Fruit fly (Drosophila melanogaster) whole organism, embryonic: ENCODE data around the gene CG43322.

Experiments used
- CG10267 ChIP-seq: fragments of 200-800 bp; sonication (Bioruptor generic); optimal IDR thresholded peaks from 2 replicates; lab custom pipeline; 2018; ENCODE audit warnings: missing biosample characterization, mild to moderate bottlenecking, missing genetic modification characterization, moderate library complexity
- CG10431 ChIP-seq: fragments of 200-800 bp; sonication (Bioruptor generic); optimal IDR thresholded peaks from 3 replicates; lab custom pipeline; 2018; ENCODE audit warnings: missing biosample characterization, mild to moderate bottlenecking, missing genetic modification characterization
- CG10565 ChIP-seq: fragments of 200-800 bp; sonication (Bioruptor generic); optimal IDR thresholded peaks from 3 replicates; lab custom pipeline; 2016; ENCODE audit warnings: missing biosample characterization, mild to moderate bottlenecking, missing genetic modification characterization
- CG12104 ChIP-seq: fragments of 200-800 bp; sonication (Bioruptor generic); optimal IDR thresholded peaks from 3 replicates; lab custom pipeline; 2016; ENCODE audit warnings: missing biosample characterization, missing genetic modification characterization
- CG12155 ChIP-seq: fragments of 200-800 bp; sonication (Bioruptor generic); optimal IDR thresholded peaks from 3 replicates; lab custom pipeline; 2016; ENCODE audit warnings: missing biosample characterization, missing genetic modification characterization
- CG12769 ChIP-seq: fragments of 200-800 bp; sonication (Bioruptor generic); optimal IDR thresholded peaks from 2 replicates; lab custom pipeline; 2019; ENCODE audit warnings: missing biosample characterization, mild to moderate bottlenecking, missing genetic modification characterization, moderate library complexity
- CG13775 ChIP-seq: fragments of 200-800 bp; sonication (Bioruptor generic); optimal IDR thresholded peaks from 3 replicates; lab custom pipeline; 2017; ENCODE audit warnings: missing biosample characterization, mild to moderate bottlenecking, missing genetic modification characterization
- CG15011 ChIP-seq: fragments of 200-800 bp; sonication (Bioruptor generic); optimal IDR thresholded peaks from 3 replicates; lab custom pipeline; 2018; ENCODE audit warnings: missing biosample characterization, mild to moderate bottlenecking, missing genetic modification characterization
- CG15073 ChIP-seq: fragments of 200-800 bp; sonication (Bioruptor generic); optimal IDR thresholded peaks from 2 replicates; lab custom pipeline; 2016; ENCODE audit warnings: missing biosample characterization, missing genetic modification characterization
- CG17359 ChIP-seq: fragments of 200-800 bp; sonication (Bioruptor generic); optimal IDR thresholded peaks from 3 replicates; lab custom pipeline; 2018; ENCODE audit warnings: missing biosample characterization, mild to moderate bottlenecking, missing genetic modification characterization, moderate library complexity
- CG17912 ChIP-seq: fragments of 200-800 bp; sonication (Bioruptor generic); optimal IDR thresholded peaks from 2 replicates; lab custom pipeline; 2018; ENCODE audit warnings: missing biosample characterization, mild to moderate bottlenecking, missing genetic modification characterization
- CG2875 ChIP-seq: fragments of 200-800 bp; sonication (Bioruptor generic); optimal IDR thresholded peaks from 2 replicates; lab custom pipeline; 2017; ENCODE audit warnings: missing biosample characterization, mild to moderate bottlenecking, missing genetic modification characterization, missing genetic modification reagents
- CG34224 ChIP-seq: fragments of 200-800 bp; sonication (Bioruptor generic); IDR thresholded peaks from 3 replicates; pipeline ENCODE4 v1.3.6; 2022; ENCODE audit warnings: missing biosample characterization, missing genetic modification characterization; ENCODE audit not compliant: partially characterized antibody
- CG42726 ChIP-seq: fragments of 200-800 bp; sonication (Bioruptor generic); IDR thresholded peaks from 2 replicates; pipeline ENCODE4 v1.3.6; 2022; ENCODE audit warnings: missing biosample characterization, missing genetic modification characterization; ENCODE audit not compliant: partially characterized antibody
- CG6791 ChIP-seq: fragments of 200-800 bp; sonication (Bioruptor generic); IDR thresholded peaks from 3 replicates; pipeline ENCODE4 v1.3.6; 2022; ENCODE audit warnings: missing biosample characterization, missing genetic modification characterization; ENCODE audit not compliant: partially characterized antibody
- CG8359 ChIP-seq: fragments of 200-800 bp; sonication (Bioruptor generic); optimal IDR thresholded peaks from 2 replicates; lab custom pipeline; 2017; ENCODE audit warnings: missing biosample characterization, mild to moderate bottlenecking, missing genetic modification characterization, borderline replicate concordance
- CG9727 ChIP-seq: fragments of 200-800 bp; sonication (Bioruptor generic); optimal IDR thresholded peaks from 3 replicates; lab custom pipeline; 2017; ENCODE audit warnings: missing biosample characterization, mild to moderate bottlenecking, missing genetic modification characterization
- CG9817 ChIP-seq: fragments of 200-800 bp; sonication (Bioruptor generic); optimal IDR thresholded peaks from 2 replicates; lab custom pipeline; 2018; ENCODE audit warnings: missing biosample characterization, mild to moderate bottlenecking, missing genetic modification characterization, moderate library complexity
- CG9932 ChIP-seq: fragments of 200-800 bp; sonication (Bioruptor generic); IDR thresholded peaks from 2 replicates; pipeline ENCODE4 v1.3.6; 2022; ENCODE audit warnings: missing biosample characterization, missing genetic modification characterization
- CoRest ChIP-seq: fragments of 200-800 bp; sonication (Bioruptor generic); optimal IDR thresholded peaks from 3 replicates; lab custom pipeline; 2018; ENCODE audit warnings: missing biosample characterization, mild to moderate bottlenecking, missing genetic modification characterization, moderate library complexity
- Deaf1 ChIP-seq: fragments of 200-800 bp; optimal IDR thresholded peaks from 3 replicates; lab custom pipeline; 2019; ENCODE audit warnings: missing biosample characterization, mild to moderate bottlenecking, missing genetic modification characterization, moderate library complexity
- Dp ChIP-seq: fragments of 200-800 bp; sonication (Bioruptor generic); optimal IDR thresholded peaks from 2 replicates; lab custom pipeline; 2018; ENCODE audit warnings: missing biosample characterization, mild to moderate bottlenecking, missing genetic modification characterization, moderate library complexity
- Drgx ChIP-seq: fragments of 200-800 bp; sonication (Bioruptor generic); IDR thresholded peaks from 2 replicates; pipeline ENCODE4 v1.3.6; 2022; ENCODE audit warnings: missing biosample characterization, missing genetic modification characterization
- Ets97D ChIP-seq: fragments of 200-800 bp; sonication (Bioruptor generic); optimal IDR thresholded peaks from 3 replicates; lab custom pipeline; 2016; ENCODE audit warnings: missing biosample characterization, missing genetic modification characterization
- HLHmδ ChIP-seq: fragments of 200-800 bp; sonication (Bioruptor generic); optimal IDR thresholded peaks from 2 replicates; lab custom pipeline; 2018; ENCODE audit warnings: missing biosample characterization, mild to moderate bottlenecking, missing genetic modification characterization, moderate library complexity
- Hmx ChIP-seq: fragments of 200-800 bp; sonication (Bioruptor generic); optimal IDR thresholded peaks from 2 replicates; lab custom pipeline; 2016; ENCODE audit warnings: missing biosample characterization, missing genetic modification characterization
- Lpt ChIP-seq: fragments of >200 bp; optimal IDR thresholded peaks from 2 replicates; lab custom pipeline; 2018; ENCODE audit warnings: missing biosample characterization, missing genetic modification characterization
- Mad ChIP-seq: fragments of 200-800 bp; sonication (Bioruptor generic); optimal IDR thresholded peaks from 2 replicates; lab custom pipeline; 2016; ENCODE audit warnings: missing biosample characterization, missing genetic modification characterization
- Myb ChIP-seq: fragments of 200-800 bp; sonication (Bioruptor generic); optimal IDR thresholded peaks from 2 replicates; lab custom pipeline; 2016; ENCODE audit warnings: missing biosample characterization, missing genetic modification characterization
- Rfx ChIP-seq: fragments of 200-800 bp; sonication (Bioruptor generic); IDR thresholded peaks from 2 replicates; pipeline ENCODE4 v1.3.6; 2022; ENCODE audit warnings: missing biosample characterization, missing genetic modification characterization
- ab ChIP-seq: fragments of 200-800 bp; sonication (Bioruptor generic); optimal IDR thresholded peaks from 2 replicates; lab custom pipeline; 2016; ENCODE audit warnings: missing biosample characterization, missing genetic modification characterization
- abd-A ChIP-seq: fragments of 200-800 bp; sonication (Bioruptor generic); optimal IDR thresholded peaks from 3 replicates; lab custom pipeline; 2019; ENCODE audit warnings: missing biosample characterization, mild to moderate bottlenecking, missing genetic modification characterization, moderate library complexity
- amos ChIP-seq: fragments of 200-800 bp; sonication (Bioruptor generic); IDR thresholded peaks from 2 replicates; pipeline ENCODE4 v1.3.6; 2022; ENCODE audit warnings: missing biosample characterization, missing genetic modification characterization; ENCODE audit not compliant: partially characterized antibody
- cato ChIP-seq: fragments of 200-800 bp; sonication (Bioruptor generic); optimal IDR thresholded peaks from 2 replicates; lab custom pipeline; 2016; ENCODE audit warnings: missing biosample characterization, missing genetic modification characterization, borderline replicate concordance
- cg ChIP-seq: fragments of 200-800 bp; sonication (Bioruptor generic); optimal IDR thresholded peaks from 3 replicates; lab custom pipeline; 2019; ENCODE audit warnings: missing biosample characterization, mild to moderate bottlenecking, missing genetic modification characterization, moderate library complexity
- en ChIP-seq: fragments of 200-800 bp; sonication (Bioruptor generic); optimal IDR thresholded peaks from 2 replicates; lab custom pipeline; 2016; ENCODE audit warnings: missing biosample characterization, missing genetic modification characterization
- exex ChIP-seq: fragments of 200-800 bp; sonication (Bioruptor generic); optimal IDR thresholded peaks from 4 replicates; lab custom pipeline; 2018; ENCODE audit warnings: missing biosample characterization, mild to moderate bottlenecking, missing genetic modification characterization, moderate library complexity
- gro ChIP-seq: fragments of 200-800 bp; sonication (Bioruptor generic); optimal IDR thresholded peaks from 2 replicates; lab custom pipeline; 2016; ENCODE audit warnings: missing biosample characterization, missing genetic modification characterization
- maf-S ChIP-seq: fragments of 200-800 bp; sonication (Bioruptor generic); optimal IDR thresholded peaks from 2 replicates; lab custom pipeline; 2016; ENCODE audit warnings: missing biosample characterization, missing genetic modification characterization
- pan ChIP-seq, 4 experiments: fragments of >200 bp in 3 of 4; fragments of 200-800 bp in 1 of 4; sonication (Bioruptor generic) in 1 of 4; optimal IDR thresholded peaks in 3 of 4; IDR thresholded peaks in 1 of 4; 2 replicates each; pipeline versions ENCODE4 v1.3.6 to Lab custom; 2017 to 2022; ENCODE audit warnings: missing biosample characterization in 2 of 4, missing genetic modification characterization in 2 of 4, mixed read lengths in 1 of 4
- pita ChIP-seq: fragments of 200-800 bp; sonication (Bioruptor generic); optimal IDR thresholded peaks from 2 replicates; lab custom pipeline; 2017; ENCODE audit warnings: missing biosample characterization, mild to moderate bottlenecking, missing genetic modification characterization
- pzg ChIP-seq: fragments of 200-800 bp; sonication (Bioruptor generic); optimal IDR thresholded peaks from 3 replicates; lab custom pipeline; 2018; ENCODE audit warnings: missing biosample characterization, mild to moderate bottlenecking, missing genetic modification characterization, moderate library complexity
- sd ChIP-seq: fragments of 200-800 bp; sonication (Bioruptor generic); optimal IDR thresholded peaks from 3 replicates; lab custom pipeline; 2018; ENCODE audit warnings: missing biosample characterization, mild to moderate bottlenecking, missing genetic modification characterization, moderate library complexity
- ssp ChIP-seq: fragments of 200-800 bp; sonication (Bioruptor generic); IDR thresholded peaks from 2 replicates; pipeline ENCODE4 v1.3.6; 2022; ENCODE audit warnings: missing biosample characterization, missing genetic modification characterization
- unc-4 ChIP-seq: fragments of 200-800 bp; sonication (Bioruptor generic); IDR thresholded peaks from 2 replicates; pipeline ENCODE4 v1.3.6; 2022; ENCODE audit warnings: missing biosample characterization, missing genetic modification characterization; ENCODE audit not compliant: partially characterized antibody
- vfl ChIP-seq: fragments of 200-800 bp; sonication (Bioruptor generic); optimal IDR thresholded peaks from 2 replicates; lab custom pipeline; 2016; ENCODE audit warnings: missing biosample characterization, missing genetic modification characterization
- vnd ChIP-seq: fragments of 200-800 bp; sonication (Bioruptor generic); IDR thresholded peaks from 3 replicates; pipeline ENCODE4 v1.3.6; 2022; ENCODE audit warnings: missing biosample characterization, missing genetic modification characterization; ENCODE audit not compliant: partially characterized antibody
- wek ChIP-seq: fragments of 200-800 bp; sonication (Bioruptor generic); optimal IDR thresholded peaks from 3 replicates; lab custom pipeline; 2018; ENCODE audit warnings: missing biosample characterization, mild to moderate bottlenecking, missing genetic modification characterization, moderate library complexity
- zf30C ChIP-seq: fragments of 200-800 bp; sonication (Bioruptor generic); optimal IDR thresholded peaks from 3 replicates; lab custom pipeline; 2018; ENCODE audit warnings: missing biosample characterization, mild to moderate bottlenecking, missing genetic modification characterization
- zfh2 ChIP-seq: fragments of 200-800 bp; sonication (Bioruptor generic); optimal IDR thresholded peaks from 2 replicates; lab custom pipeline; 2016; ENCODE audit warnings: missing biosample characterization, missing genetic modification characterization

The CG43322 gene

dm6 chr2L:7013157-7013556, at the start of gene CG43322 (continued):
- TF ChIP-seq CG9932 (GFP tag; lab: Robert Waterston, UW) = no peak
- no peak for TF ChIP-seq CG9727
- no peak for TF ChIP-seq CG10565
- TF ChIP-seq CG9817 = no peak
- TF ChIP-seq cg (GFP tag; lab: Kevin White, UChicago) = peak; percentile 56
- no peak for TF ChIP-seq zfh2 (GFP tag; lab: Kevin White, UChicago)
- TF ChIP-seq Lpt = no peak
- TF ChIP-seq Mad (GFP tag; lab: Kevin White, UChicago) = no peak
- no peak for TF ChIP-seq amos (GFP tag; lab: Robert Waterston, UW)
- no peak for TF ChIP-seq abd-A (tag; lab: Kevin White, UChicago)
- no peak for TF ChIP-seq CG12104
- no peak for TF ChIP-seq CG13775 (GFP tag; lab: Kevin White, UChicago)
- TF ChIP-seq Myb (GFP tag; lab: Kevin White, UChicago) = peak; percentile 92
- TF ChIP-seq ab (GFP tag; lab: Kevin White, UChicago) = no peak
- no peak for TF ChIP-seq CG10267 (tag; lab: Kevin White, UChicago)
- no peak for TF ChIP-seq CG17359 (tag; lab: Kevin White, UChicago)
- no peak for TF ChIP-seq CG2875 (GFP tag; lab: Kevin White, UChicago)
- no peak for TF ChIP-seq CG17912 (GFP tag; lab: Kevin White, UChicago)
- no peak for TF ChIP-seq wek
- no peak for TF ChIP-seq pan (optimal IDR thresholded peaks at IDR 0.05; lab: Kevin White, UChicago)
- TF ChIP-seq pan (GFP tag; optimal IDR thresholded peaks at IDR 0.05 in 1 of 2, IDR thresholded peaks at IDR 0.05 in 1 of 2) = no peak
- 0 out of 3 replicates have a peak, but pooled peaks have one; percentile 17 for TF ChIP-seq CG34224 (GFP tag; lab: Robert Waterston, UW)
- TF ChIP-seq cato = no peak
- TF ChIP-seq vfl (GFP tag; lab: Kevin White, UChicago) = no peak
- no peak for TF ChIP-seq pita (GFP tag; lab: Kevin White, UChicago)
- no peak for TF ChIP-seq CG10431
- no peak for TF ChIP-seq maf-S (GFP tag; lab: Kevin White, UChicago)
- no peak for TF ChIP-seq Drgx (GFP tag; lab: Robert Waterston, UW)
- TF ChIP-seq gro (GFP tag; lab: Kevin White, UChicago) = no peak
- no peak for TF ChIP-seq vnd (GFP tag; lab: Robert Waterston, UW)
- no peak for TF ChIP-seq Rfx (GFP tag; lab: Robert Waterston, UW)
- peak; percentile 37 for TF ChIP-seq pzg
- no peak for TF ChIP-seq CG6791 (GFP tag; lab: Robert Waterston, UW)
- no peak for TF ChIP-seq en
- no peak for TF ChIP-seq unc-4 (GFP tag; lab: Robert Waterston, UW)
- TF ChIP-seq zf30C = no peak
- no peak for TF ChIP-seq CoRest
- TF ChIP-seq exex (tag; lab: Kevin White, UChicago) = no peak
- no peak for TF ChIP-seq CG15073 (GFP tag; lab: Kevin White, UChicago)
- TF ChIP-seq ssp (GFP tag; lab: Robert Waterston, UW) = no peak
- no peak for TF ChIP-seq sd
- TF ChIP-seq Hmx = no peak
- peak; percentile 35 for TF ChIP-seq Dp (GFP tag; lab: Kevin White, UChicago)
- TF ChIP-seq CG15011 (GFP tag; lab: Kevin White, UChicago) = no peak
- no peak for TF ChIP-seq CG42726 (GFP tag; lab: Robert Waterston, UW)
- no peak for TF ChIP-seq HLHmδ (GFP tag; lab: Kevin White, UChicago)
- no peak for TF ChIP-seq CG12769 (tag; lab: Kevin White, UChicago)
- TF ChIP-seq CG12155 (GFP tag; lab: Kevin White, UChicago) = no peak
- TF ChIP-seq CG8359 (GFP tag; lab: Kevin White, UChicago) = no peak
- TF ChIP-seq Deaf1 (tag; lab: Kevin White, UChicago) = no peak
- no peak for TF ChIP-seq Ets97D (GFP tag; lab: Kevin White, UChicago)
